Fruit fly (Drosophila melanogaster): ENCODE results near the gene CG32263.

- TF ChIP-seq Sp1 (GFP tag; optimal IDR thresholded peaks at IDR 0.05): no peak
- no peak for TF ChIP-seq Hr78 (GFP tag; optimal IDR thresholded peaks at IDR 0.05)
- TF ChIP-seq Mio (GFP tag; optimal IDR thresholded peaks at IDR 0.05): no peak
- no peak for TF ChIP-seq psq (GFP tag; optimal IDR thresholded peaks at IDR 0.05)
- no peak for TF ChIP-seq lola (GFP tag; optimal IDR thresholded peaks at IDR 0.05)
- no peak for TF ChIP-seq Abd-B (GFP tag; optimal IDR thresholded peaks at IDR 0.05)
- TF ChIP-seq h (GFP tag; optimal IDR thresholded peaks at IDR 0.05): no peak
- TF ChIP-seq GATAd (GFP tag; optimal IDR thresholded peaks at IDR 0.05): no peak
- no peak for TF ChIP-seq sv (GFP tag; optimal IDR thresholded peaks at IDR 0.05)
- TF ChIP-seq N (GFP tag; optimal IDR thresholded peaks at IDR 0.05): no peak
These were observed 38.8 kb upstream of the CG32263 start for dm6 chr3L:3849763-3850162.

Data from whole organism, wandering third instar larva.